Fruit fly (Drosophila melanogaster): ENCODE results near the gene Doc1.

DNA sequence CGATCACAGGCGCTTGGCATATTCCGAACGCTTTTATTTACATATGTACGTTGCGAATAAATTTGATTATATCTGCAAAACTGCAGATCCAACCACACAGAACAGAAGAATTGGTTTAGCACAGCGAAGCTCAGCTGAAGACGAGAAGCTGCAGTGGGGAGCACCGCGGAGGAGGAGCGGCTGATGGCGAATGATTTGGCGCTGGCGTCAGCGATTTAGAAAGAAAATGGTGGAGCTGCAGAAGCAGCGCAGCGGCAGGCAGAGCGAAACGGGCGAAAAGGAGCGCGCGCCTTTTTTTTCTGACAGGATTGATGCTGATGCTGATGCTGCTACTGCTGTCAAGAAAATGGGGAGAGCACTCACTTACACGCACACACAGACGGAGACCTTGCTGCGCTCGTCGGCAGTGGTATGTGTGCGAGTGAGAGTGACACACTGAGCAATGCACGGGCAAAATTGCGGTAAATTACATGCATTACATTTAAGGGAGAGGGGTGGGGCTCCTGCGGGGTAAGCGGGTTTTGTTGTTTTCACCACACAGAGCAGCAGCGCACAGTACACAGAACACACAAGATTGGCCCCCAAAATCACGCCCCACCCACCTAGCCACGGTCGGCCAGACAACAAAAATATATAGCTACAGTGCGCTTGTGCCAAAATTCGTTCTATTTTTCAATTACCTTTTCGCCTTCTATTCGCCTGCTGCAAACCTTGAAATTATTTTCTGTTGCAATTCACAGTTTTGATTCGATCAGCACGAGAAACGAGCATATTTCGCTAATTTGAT lies 44.1 kb upstream of the Doc1 start:
- TF ChIP-seq rgr (GFP tag; optimal IDR thresholded peaks at IDR 0.05) (no peak), N (GFP tag; optimal IDR thresholded peaks at IDR 0.05) (no peak), Abd-B (GFP tag; optimal IDR thresholded peaks at IDR 0.05) (no peak), pan (optimal IDR thresholded peaks at IDR 0.05) (no peak), Hnf4 (GFP tag; optimal IDR thresholded peaks at IDR 0.05) (no peak), sv (GFP tag; optimal IDR thresholded peaks at IDR 0.05) (no peak), h (GFP tag; optimal IDR thresholded peaks at IDR 0.05) (no peak), usp (GFP tag; optimal IDR thresholded peaks at IDR 0.05) (no peak), Sp1 (GFP tag; optimal IDR thresholded peaks at IDR 0.05) (no peak), lola (GFP tag; optimal IDR thresholded peaks at IDR 0.05) (no peak), CG32264 (GFP tag; optimal IDR thresholded peaks at IDR 0.05) (no peak)

All from whole organism, wandering third instar larva.